Fruit fly (Drosophila melanogaster) whole organism, embryonic: ENCODE measurements around the gene CG10211.
A peak's percentile ranks its signal among the peaks of the same experiment; 100 is the strongest.

Experiments used
- Adf1 ChIP-seq: fragments of 200-800 bp; sonication (Bioruptor generic); IDR thresholded peaks from 2 replicates; pipeline ENCODE4 v1.3.6; 2022; ENCODE audit warnings: missing biosample characterization, missing genetic modification characterization
- Aef1 ChIP-seq: fragments of 200-800 bp; sonication (Bioruptor generic); IDR thresholded peaks from 3 replicates; pipeline ENCODE4 v1.3.6; 2022; ENCODE audit warnings: missing biosample characterization, missing genetic modification characterization
- Antp ChIP-seq: fragments of 200-800 bp; sonication (Bioruptor generic); optimal IDR thresholded peaks from 3 replicates; lab custom pipeline; 2016; ENCODE audit warnings: missing biosample characterization, missing genetic modification characterization
- Asciz ChIP-seq: fragments of 200-800 bp; sonication (Bioruptor generic); optimal IDR thresholded peaks from 2 replicates; lab custom pipeline; 2017; ENCODE audit warnings: missing biosample characterization, mild to moderate bottlenecking, missing genetic modification characterization, missing genetic modification reagents
- Atf-2 ChIP-seq: fragments of 200-800 bp; sonication (Bioruptor generic); optimal IDR thresholded peaks from 2 replicates; lab custom pipeline; 2016; ENCODE audit warnings: missing biosample characterization, missing genetic modification characterization
- BtbVII ChIP-seq: fragments of 200-800 bp; sonication (Bioruptor generic); optimal IDR thresholded peaks from 3 replicates; lab custom pipeline; 2017; ENCODE audit warnings: missing biosample characterization, mild to moderate bottlenecking, missing genetic modification characterization
- C15 ChIP-seq: fragments of 200-800 bp; sonication (Bioruptor generic); IDR thresholded peaks from 3 replicates; pipeline ENCODE4 v1.3.6; 2022; ENCODE audit warnings: missing biosample characterization, missing genetic modification characterization
- CG11247 ChIP-seq: fragments of 200-800 bp; sonication (Bioruptor generic); IDR thresholded peaks from 2 replicates; pipeline ENCODE4 v1.3.6; 2022; ENCODE audit warnings: missing biosample characterization, missing genetic modification characterization
- CG17612 ChIP-seq: fragments of 200-800 bp; sonication (Bioruptor generic); IDR thresholded peaks from 2 replicates; pipeline ENCODE4 v1.3.6; 2022; ENCODE audit warnings: missing biosample characterization, missing genetic modification characterization
- CG1792 ChIP-seq: fragments of 200-800 bp; sonication (Bioruptor generic); optimal IDR thresholded peaks from 2 replicates; lab custom pipeline; 2016; ENCODE audit warnings: missing biosample characterization, missing genetic modification characterization
- CG2120 ChIP-seq: fragments of 200-800 bp; sonication (Bioruptor generic); optimal IDR thresholded peaks from 3 replicates; lab custom pipeline; 2016; ENCODE audit warnings: missing biosample characterization, missing genetic modification characterization
- CG30020 ChIP-seq: fragments of 200-800 bp; optimal IDR thresholded peaks from 2 replicates; lab custom pipeline; 2019; ENCODE audit warnings: missing biosample characterization, mild to moderate bottlenecking, missing genetic modification characterization, moderate library complexity
- CG33557 ChIP-seq: fragments of 200-800 bp; sonication (Bioruptor generic); optimal IDR thresholded peaks from 2 replicates; lab custom pipeline; 2019; ENCODE audit warnings: missing biosample characterization, mild to moderate bottlenecking, missing genetic modification characterization, moderate library complexity
- CG34422 ChIP-seq: fragments of 200-800 bp; sonication (Bioruptor generic); IDR thresholded peaks from 3 replicates; pipeline ENCODE4 v1.3.6; 2022; ENCODE audit warnings: missing biosample characterization, missing genetic modification characterization
- CG6175 ChIP-seq: fragments of 200-800 bp; sonication (Bioruptor generic); IDR thresholded peaks from 3 replicates; pipeline ENCODE4 v1.3.6; 2022; ENCODE audit warnings: missing biosample characterization, missing genetic modification characterization
- CG7556 ChIP-seq: fragments of 200-800 bp; sonication (Bioruptor generic); optimal IDR thresholded peaks from 2 replicates; lab custom pipeline; 2017; ENCODE audit warnings: missing biosample characterization, mild to moderate bottlenecking, missing genetic modification characterization
- CG7839 ChIP-seq: fragments of 200-800 bp; sonication (Bioruptor generic); optimal IDR thresholded peaks from 3 replicates; lab custom pipeline; 2018; ENCODE audit warnings: missing biosample characterization, mild to moderate bottlenecking, missing genetic modification characterization, moderate library complexity
- CG8388 ChIP-seq: fragments of 200-800 bp; sonication (Bioruptor generic); optimal IDR thresholded peaks from 2 replicates; lab custom pipeline; 2019; ENCODE audit warnings: missing biosample characterization, mild to moderate bottlenecking, missing genetic modification characterization, moderate library complexity
- CG9437 ChIP-seq: fragments of 200-800 bp; sonication (Bioruptor generic); optimal IDR thresholded peaks from 2 replicates; lab custom pipeline; 2018; ENCODE audit warnings: missing biosample characterization, mild to moderate bottlenecking, missing genetic modification characterization
- D ChIP-seq, 2 experiments: fragments of 200-800 bp in 1 of 2; fragments of >200 bp in 1 of 2; sonication (Bioruptor generic) in 1 of 2; optimal IDR thresholded peaks; 2 replicates in 1 of 2; 3 replicates in 1 of 2; lab custom pipeline; 2017; ENCODE audit warnings: mild to moderate bottlenecking in 1 of 2, missing biosample characterization in 1 of 2, missing genetic modification characterization in 1 of 2, missing genetic modification reagents in 1 of 2
- Dll ChIP-seq: fragments of 200-800 bp; sonication (Bioruptor generic); IDR thresholded peaks from 4 replicates; pipeline ENCODE4 v1.3.6; 2022; ENCODE audit warnings: missing biosample characterization, missing genetic modification characterization; ENCODE audit not compliant: partially characterized antibody
- E2f1 ChIP-seq: fragments of 200-800 bp; sonication (Bioruptor generic); IDR thresholded peaks from 2 replicates; pipeline ENCODE4 v1.3.6; 2022; ENCODE audit warnings: missing biosample characterization, missing genetic modification characterization
- E2f2 ChIP-seq: fragments of 200-800 bp; sonication (Bioruptor generic); IDR thresholded peaks from 2 replicates; pipeline ENCODE4 v1.3.6; 2022; ENCODE audit warnings: missing biosample characterization, missing genetic modification characterization
- Ets65A ChIP-seq: fragments of 200-800 bp; sonication (Bioruptor generic); peaks from one replicate; lab custom pipeline; 2016; ENCODE audit warnings: missing biosample characterization, missing genetic modification characterization
- HLH4C ChIP-seq: fragments of 200-800 bp; sonication (Bioruptor generic); IDR thresholded peaks from 3 replicates; pipeline ENCODE4 v1.3.6; 2022; ENCODE audit warnings: missing biosample characterization, missing genetic modification characterization; ENCODE audit not compliant: partially characterized antibody
- Kr ChIP-seq: fragments of 200-800 bp; sonication (Bioruptor generic); optimal IDR thresholded peaks from 2 replicates; lab custom pipeline; 2017; ENCODE audit warnings: missing biosample characterization, mild to moderate bottlenecking, missing genetic modification characterization
- Lim3 ChIP-seq: fragments of 200-800 bp; sonication (Bioruptor generic); IDR thresholded peaks from 2 replicates; pipeline ENCODE4 v1.3.6; 2022; ENCODE audit warnings: missing biosample characterization, missing genetic modification characterization
- MBD-R2 ChIP-seq: fragments of 200-800 bp; sonication (Bioruptor generic); IDR thresholded peaks from 2 replicates; pipeline ENCODE4 v1.3.6; 2022; ENCODE audit warnings: missing biosample characterization, missing genetic modification characterization
- Mes4 ChIP-seq: fragments of 200-800 bp; sonication (Bioruptor generic); optimal IDR thresholded peaks from 2 replicates; lab custom pipeline; 2016; ENCODE audit warnings: missing biosample characterization, missing genetic modification characterization
- Mrtf ChIP-seq: fragments of 200-800 bp; sonication (Bioruptor generic); IDR thresholded peaks from 3 replicates; pipeline ENCODE4 v1.3.6; 2022; ENCODE audit warnings: missing biosample characterization, missing genetic modification characterization
- Oaz ChIP-seq: fragments of 200-800 bp; sonication (Bioruptor generic); IDR thresholded peaks from 2 replicates; pipeline ENCODE4 v1.3.6; 2022; ENCODE audit warnings: missing biosample characterization, missing genetic modification characterization
- Xrp1 ChIP-seq: fragments of 200-800 bp; sonication (Bioruptor generic); IDR thresholded peaks from 2 replicates; pipeline ENCODE4 v1.3.6; 2022; ENCODE audit warnings: missing biosample characterization, missing genetic modification characterization
- al ChIP-seq: fragments of 200-800 bp; sonication (Bioruptor generic); IDR thresholded peaks from 2 replicates; pipeline ENCODE4 v1.3.6; 2022; ENCODE audit warnings: missing biosample characterization, missing genetic modification characterization
- aop ChIP-seq: fragments of 200-800 bp; sonication (Bioruptor generic); IDR thresholded peaks from 2 replicates; pipeline ENCODE4 v1.3.6; 2022; ENCODE audit warnings: missing biosample characterization, missing genetic modification characterization
- ara ChIP-seq: fragments of 200-800 bp; sonication (Bioruptor generic); IDR thresholded peaks from 2 replicates; pipeline ENCODE4 v1.3.6; 2022; ENCODE audit warnings: missing biosample characterization, missing genetic modification characterization
- bab2 ChIP-seq: fragments of 200-800 bp; sonication (Bioruptor generic); optimal IDR thresholded peaks from 2 replicates; lab custom pipeline; 2016; ENCODE audit warnings: missing biosample characterization, missing genetic modification characterization
- dmrt11E ChIP-seq: fragments of 200-800 bp; sonication (Bioruptor generic); optimal IDR thresholded peaks from 3 replicates; lab custom pipeline; 2018; ENCODE audit warnings: missing biosample characterization, mild to moderate bottlenecking, missing genetic modification characterization, moderate library complexity
- gem ChIP-seq: fragments of 200-800 bp; sonication (Bioruptor generic); optimal IDR thresholded peaks from 2 replicates; lab custom pipeline; 2019; ENCODE audit warnings: missing biosample characterization, mild to moderate bottlenecking, missing genetic modification characterization, moderate library complexity
- gsb-n ChIP-seq: fragments of 200-800 bp; sonication (Bioruptor generic); optimal IDR thresholded peaks from 3 replicates; lab custom pipeline; 2018; ENCODE audit warnings: missing biosample characterization, mild to moderate bottlenecking, missing genetic modification characterization
- hth ChIP-seq: fragments of >200 bp; optimal IDR thresholded peaks from 2 replicates; lab custom pipeline; 2017; ENCODE audit warnings: inconsistent platforms
- inv ChIP-seq: fragments of 200-800 bp; sonication (Bioruptor generic); IDR thresholded peaks from 2 replicates; pipeline ENCODE4 v1.3.6; 2022; ENCODE audit warnings: missing biosample characterization, missing genetic modification characterization; ENCODE audit not compliant: partially characterized antibody
- jing ChIP-seq: fragments of 200-800 bp; sonication (Bioruptor generic); optimal IDR thresholded peaks from 2 replicates; lab custom pipeline; 2018; ENCODE audit warnings: missing biosample characterization, mild to moderate bottlenecking, missing genetic modification characterization
- jumu ChIP-seq: fragments of 200-800 bp; sonication (Bioruptor generic); optimal IDR thresholded peaks from 3 replicates; lab custom pipeline; 2016; ENCODE audit warnings: missing biosample characterization, missing genetic modification characterization
- klu ChIP-seq: fragments of 200-800 bp; sonication (Bioruptor generic); IDR thresholded peaks from 2 replicates; pipeline ENCODE4 v1.3.6; 2022; ENCODE audit warnings: missing biosample characterization, missing genetic modification characterization
- lbe ChIP-seq: fragments of 200-800 bp; sonication (Bioruptor generic); optimal IDR thresholded peaks from 2 replicates; lab custom pipeline; 2016; ENCODE audit warnings: missing biosample characterization, mild to moderate bottlenecking, missing genetic modification characterization
- org-1 ChIP-seq: fragments of 200-800 bp; sonication (Bioruptor generic); optimal IDR thresholded peaks from 2 replicates; lab custom pipeline; 2017; ENCODE audit warnings: missing biosample characterization, missing genetic modification characterization
- pnt ChIP-seq: fragments of 200-800 bp; sonication (Bioruptor generic); optimal IDR thresholded peaks from 3 replicates; lab custom pipeline; 2016; ENCODE audit warnings: missing biosample characterization, missing genetic modification characterization
- ranshi ChIP-seq: fragments of 200-800 bp; sonication (Bioruptor generic); IDR thresholded peaks from 2 replicates; pipeline ENCODE4 v1.3.6; 2022; ENCODE audit warnings: missing biosample characterization, missing genetic modification characterization
- sqz ChIP-seq: fragments of 200-800 bp; sonication (Bioruptor generic); optimal IDR thresholded peaks from 3 replicates; lab custom pipeline; 2018; ENCODE audit warnings: missing biosample characterization, mild to moderate bottlenecking, missing genetic modification characterization
- tio ChIP-seq: fragments of 200-800 bp; sonication (Bioruptor generic); optimal IDR thresholded peaks from 2 replicates; lab custom pipeline; 2017; ENCODE audit warnings: missing biosample characterization, missing genetic modification characterization, inconsistent platforms
- twi ChIP-seq: fragments of 200-800 bp; optimal IDR thresholded peaks from 2 replicates; lab custom pipeline; 2019; ENCODE audit warnings: missing biosample characterization, mild to moderate bottlenecking, missing genetic modification characterization, moderate library complexity
- vnd ChIP-seq: fragments of 200-800 bp; sonication (Bioruptor generic); IDR thresholded peaks from 3 replicates; pipeline ENCODE4 v1.3.6; 2022; ENCODE audit warnings: missing biosample characterization, missing genetic modification characterization; ENCODE audit not compliant: partially characterized antibody
- zfh2 ChIP-seq: fragments of 200-800 bp; sonication (Bioruptor generic); optimal IDR thresholded peaks from 2 replicates; lab custom pipeline; 2016; ENCODE audit warnings: missing biosample characterization, missing genetic modification characterization

CG10211 gene

DNA sequence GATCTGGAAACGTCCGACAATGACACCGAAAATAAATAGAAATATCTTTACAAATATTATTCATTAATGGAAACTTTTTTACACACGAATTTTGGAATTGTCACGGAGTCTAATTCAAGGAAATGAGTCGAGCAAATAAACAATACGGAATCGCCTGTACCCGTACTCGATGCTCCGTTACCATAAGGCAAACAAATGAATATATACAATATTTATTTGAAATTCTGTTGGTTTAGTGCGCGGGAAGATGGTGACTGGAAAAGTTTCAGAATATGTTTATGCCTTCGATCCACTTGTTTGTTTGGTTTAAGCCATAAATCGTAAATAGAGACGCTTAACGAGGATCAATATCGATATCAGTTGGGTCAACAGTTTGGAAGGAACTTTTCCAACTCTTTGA lies 39.1 kb downstream of the CG10211 start (continued):
- TF ChIP-seq ara (GFP tag; lab: Robert Waterston, UW): no peak
- TF ChIP-seq CG6175 (GFP tag; lab: Robert Waterston, UW): no peak
- TF ChIP-seq inv (GFP tag; lab: Robert Waterston, UW): no peak
- no peak for TF ChIP-seq CG8388
- TF ChIP-seq bab2 (GFP tag; lab: Kevin White, UChicago): no peak
- no peak for TF ChIP-seq al (GFP tag; lab: Robert Waterston, UW)
- TF ChIP-seq CG30020: no peak
- no peak for TF ChIP-seq hth
- no peak for TF ChIP-seq HLH4C (GFP tag; lab: Robert Waterston, UW)
- no peak for TF ChIP-seq aop
- no peak for TF ChIP-seq CG1792 (GFP tag; lab: Kevin White, UChicago)
- no peak for TF ChIP-seq CG2120
- no peak for TF ChIP-seq Mrtf
- TF ChIP-seq E2f1 (GFP tag; lab: Robert Waterston, UW): no peak
- no peak for TF ChIP-seq C15
- no peak for TF ChIP-seq Lim3
- TF ChIP-seq ranshi (GFP tag; lab: Robert Waterston, UW): no peak
- TF ChIP-seq CG7556 (GFP tag; lab: Kevin White, UChicago): no peak
- no peak for TF ChIP-seq MBD-R2 (GFP tag; lab: Robert Waterston, UW)
- TF ChIP-seq Aef1: no peak
- TF ChIP-seq CG33557 (GFP tag; lab: Kevin White, UChicago): peak; percentile 42
- TF ChIP-seq E2f2 (GFP tag; lab: Robert Waterston, UW): no peak
- no peak for TF ChIP-seq lbe
- no peak for TF ChIP-seq Adf1 (GFP tag; lab: Robert Waterston, UW)
- no peak for TF ChIP-seq CG11247 (GFP tag; lab: Robert Waterston, UW)
- TF ChIP-seq Kr (GFP tag; lab: Kevin White, UChicago): no peak
- no peak for TF ChIP-seq Atf-2 (GFP tag; lab: Kevin White, UChicago)
- TF ChIP-seq Asciz (GFP tag; lab: Kevin White, UChicago): no peak
- TF ChIP-seq CG34422 (GFP tag; lab: Robert Waterston, UW): no peak
- no peak for TF ChIP-seq Oaz (GFP tag; lab: Robert Waterston, UW)
- TF ChIP-seq zfh2: no peak
- no peak for TF ChIP-seq gsb-n
- TF ChIP-seq Ets65A (GFP tag; lab: Kevin White, UChicago): no peak
- TF ChIP-seq BtbVII (GFP tag; lab: Kevin White, UChicago): peak; percentile 19
- no peak for TF ChIP-seq CG7839 (tag; lab: Kevin White, UChicago)
- TF ChIP-seq jumu: no peak
- no peak for TF ChIP-seq D (optimal IDR thresholded peaks at IDR 0.05; lab: Kevin White, UChicago)
- no peak for TF ChIP-seq D (GFP tag; optimal IDR thresholded peaks at IDR 0.05; lab: Kevin White, UChicago)
- TF ChIP-seq pnt (GFP tag; lab: Kevin White, UChicago): no peak
- TF ChIP-seq Mes4 (GFP tag; lab: Kevin White, UChicago): no peak
- TF ChIP-seq org-1 (GFP tag; lab: Kevin White, UChicago): no peak
- TF ChIP-seq klu (GFP tag; lab: Robert Waterston, UW): no peak
- TF ChIP-seq CG17612 (GFP tag; lab: Robert Waterston, UW): no peak
- peak; percentile 14 for TF ChIP-seq gem
- no peak for TF ChIP-seq CG9437 (GFP tag; lab: Kevin White, UChicago)
- no peak for TF ChIP-seq Antp (GFP tag; lab: Kevin White, UChicago)
- no peak for TF ChIP-seq Dll (GFP tag; lab: Robert Waterston, UW)
- TF ChIP-seq tio (GFP tag; lab: Kevin White, UChicago): no peak
- no peak for TF ChIP-seq twi (tag; lab: Kevin White, UChicago)
- TF ChIP-seq vnd (GFP tag; lab: Robert Waterston, UW): no peak
- TF ChIP-seq dmrt11E (tag; lab: Kevin White, UChicago): peak; percentile 17
- no peak for TF ChIP-seq jing (GFP tag; lab: Kevin White, UChicago)
- TF ChIP-seq sqz: no peak
- no peak for TF ChIP-seq Xrp1 (GFP tag; lab: Robert Waterston, UW)
